Fruit fly (Drosophila melanogaster) whole organism: ENCODE results near the gene CG15865.

Source experiments
- CG8478 ChIP-seq: fragments of >200 bp; optimal IDR thresholded peaks from 2 replicates; lab custom pipeline; 2018; ENCODE audit warnings: inconsistent platforms
- Dll ChIP-seq: fragments of >200 bp; optimal IDR thresholded peaks from 2 replicates; lab custom pipeline; 2017
- EcR ChIP-seq, 2 experiments: fragments of >200 bp; optimal IDR thresholded peaks; 2 replicates each; lab custom pipeline; 2017; ENCODE audit warnings: missing biosample characterization in 2 of 2, missing genetic modification characterization in 2 of 2, missing genetic modification reagents in 2 of 2
- pan ChIP-seq: fragments of >200 bp; optimal IDR thresholded peaks from 2 replicates; lab custom pipeline; 2017
- psq ChIP-seq: fragments of >200 bp; optimal IDR thresholded peaks from 2 replicates; lab custom pipeline; 2017
- usp ChIP-seq: fragments of >200 bp; optimal IDR thresholded peaks from 2 replicates; lab custom pipeline; 2017; ENCODE audit warnings: missing biosample characterization, missing genetic modification characterization, mixed read lengths

dm6 chrX:16670691-16671481 lies 6.6 kb upstream of the CG15865 start:
- TF ChIP-seq CG8478 (lab: Kevin White, UChicago) = no peak
- no peak for TF ChIP-seq pan (lab: Kevin White, UChicago)
- TF ChIP-seq psq = no peak
- no peak for TF ChIP-seq usp (GFP tag; lab: Kevin White, UChicago)
- TF ChIP-seq Dll (lab: Kevin White, UChicago) = no peak
- no peak for TF ChIP-seq EcR (GFP tag; optimal IDR thresholded peaks at IDR 0.05; lab: Kevin White, UChicago)
